Worm (Caenorhabditis elegans) whole organism, L1 larva: ENCODE measurements around the gene oac-5.

Source experiments
- grh-1 ChIP-seq: fragments of 200-800 bp; sonication (Bioruptor generic); IDR thresholded peaks from 2 replicates; pipeline ENCODE4 v1.3.6; 2022; ENCODE audit warnings: missing genetic modification reagents, missing genetic modification characterization, missing compliant biosample characterization
- snpc-4 ChIP-seq: fragments of 150-350 bp; optimal IDR thresholded peaks from 2 replicates; lab custom pipeline; 2014; ENCODE audit warnings: missing biosample characterization, missing genetic modification characterization

- TF ChIP-seq snpc-4 (tag; lab: Kevin White, UChicago), result no peak
- no peak for TF ChIP-seq grh-1 (GFP tag; lab: Robert Waterston, UW)
These were observed 24.7 kb downstream of the oac-5 start, which contains the start of gene srh-180 for ce11 chrV:16317244-16317643.
